Worm (Caenorhabditis elegans): ENCODE results near the gene idpc-5.

- TF ChIP-seq ama-1 (optimal IDR thresholded peaks at IDR 0.05) (no peak), odd-2 (tag; optimal IDR thresholded peaks at IDR 0.05) (no peak), ceh-48 (tag; optimal IDR thresholded peaks at IDR 0.05) (no peak), ets-4 (tag; optimal IDR thresholded peaks at IDR 0.05) (no peak), nfya-1 (tag; optimal IDR thresholded peaks at IDR 0.05) (no peak)
These were observed 2.9 kb downstream of the idpc-5 start, which contains the start of gene idpc-6 for ce11 chrV:9619850-9620249.

Data from whole organism, late embryonic.